Worm (Caenorhabditis elegans) whole organism, L2 larva: ENCODE data around the gene F45E1.1.

Experiments used
- R02D3.7 ChIP-seq: fragments of 150-350 bp; optimal IDR thresholded peaks from 2 replicates; lab custom pipeline; 2014; ENCODE audit warnings: missing biosample characterization, missing genetic modification characterization
- alr-1 ChIP-seq: fragments of 150-350 bp; optimal IDR thresholded peaks from 2 replicates; lab custom pipeline; 2014; ENCODE audit warnings: missing biosample characterization, missing genetic modification characterization
- ama-1 ChIP-seq: fragments of 150-350 bp; optimal IDR thresholded peaks from 2 replicates; lab custom pipeline; 2018; ENCODE audit warnings: inconsistent platforms
- ceh-16 ChIP-seq: fragments of 150-350 bp; optimal IDR thresholded peaks from 2 replicates; lab custom pipeline; 2014; ENCODE audit warnings: missing biosample characterization, missing genetic modification characterization
- dmd-4 ChIP-seq: sonication (generic microtip); optimal IDR thresholded peaks from 2 replicates; lab custom pipeline; 2017; ENCODE audit warnings: missing biosample characterization, missing genetic modification characterization
- lin-13 ChIP-seq: fragments of 150-350 bp; optimal IDR thresholded peaks from 2 replicates; lab custom pipeline; 2014; ENCODE audit warnings: missing biosample characterization, missing genetic modification reagents, missing genetic modification characterization
- lin-39 ChIP-seq: fragments of 150-350 bp; optimal IDR thresholded peaks from 2 replicates; lab custom pipeline; 2014; ENCODE audit warnings: missing biosample characterization, missing genetic modification reagents, missing genetic modification characterization
- nhr-11 ChIP-seq: fragments of 150-350 bp; optimal IDR thresholded peaks from 2 replicates; lab custom pipeline; 2014; ENCODE audit warnings: missing biosample characterization, missing genetic modification characterization
- ztf-4 ChIP-seq: fragments of 150-350 bp; optimal IDR thresholded peaks from 2 replicates; lab custom pipeline; 2014; ENCODE audit warnings: missing biosample characterization, missing genetic modification characterization

ce11 chrX:7964022-7964421, 39.5 kb upstream of the F45E1.1 start:
- no peak for TF ChIP-seq nhr-11 (tag; lab: Kevin White, UChicago)
- no peak for TF ChIP-seq ceh-16 (tag; lab: Kevin White, UChicago)
- no peak for TF ChIP-seq dmd-4
- TF ChIP-seq R02D3.7 = no peak
- no peak for TF ChIP-seq lin-13 (GFP tag; lab: Kevin White, UChicago)
- no peak for TF ChIP-seq alr-1 (tag; lab: Kevin White, UChicago)
- TF ChIP-seq ama-1 (lab: Kevin White, UChicago) = no peak
- no peak for TF ChIP-seq lin-39 (tag; lab: Kevin White, UChicago)
- TF ChIP-seq ztf-4 = no peak
